Worm (Caenorhabditis elegans) whole organism, young adult: ENCODE results near the gene sri-69.

ENCODE experiments used
- ceh-100 ChIP-seq: fragments of 200-800 bp; sonication (Bioruptor generic); IDR thresholded peaks from 2 replicates; pipeline ENCODE4 v1.3.6; 2022; ENCODE audit warnings: missing genetic modification reagents, missing genetic modification characterization, missing compliant biosample characterization
- chd-7 ChIP-seq: sonication (generic microtip); optimal IDR thresholded peaks from 2 replicates; lab custom pipeline; 2016; ENCODE audit warnings: mild to moderate bottlenecking, missing genetic modification characterization, moderate library complexity, missing compliant biosample characterization
- efl-1 ChIP-seq: fragments of 150-350 bp; optimal IDR thresholded peaks from 2 replicates; lab custom pipeline; 2014; ENCODE audit warnings: missing biosample characterization, missing genetic modification reagents, missing genetic modification characterization
- lag-1 ChIP-seq: fragments of 200-800 bp; sonication (Bioruptor generic); IDR thresholded peaks from 2 replicates; pipeline ENCODE4 v1.3.6; 2022; ENCODE audit warnings: missing genetic modification reagents, missing genetic modification characterization, missing compliant biosample characterization
- pha-4 ChIP-seq: fragments of 150-350 bp; sonication (generic microtip); optimal IDR thresholded peaks from 2 replicates; lab custom pipeline; 2014; ENCODE audit warnings: missing biosample characterization, missing genetic modification reagents, missing genetic modification characterization
- snpc-1.1 ChIP-seq: sonication (generic microtip); optimal IDR thresholded peaks from 2 replicates; lab custom pipeline; 2017; ENCODE audit warnings: missing genetic modification characterization, mild to moderate bottlenecking, missing compliant biosample characterization, antibody characterized with exemption, moderate library complexity, missing genotype, missing genetic modification reagents; ENCODE audit not compliant: insufficient read depth
- snpc-3.4 ChIP-seq: sonication (generic microtip); optimal IDR thresholded peaks from 2 replicates; lab custom pipeline; 2017; ENCODE audit warnings: missing genetic modification characterization, mild to moderate bottlenecking, missing compliant biosample characterization, antibody characterized with exemption, moderate library complexity, missing genotype, missing genetic modification reagents
- unc-62 ChIP-seq: fragments of 150-350 bp; optimal IDR thresholded peaks from 2 replicates; lab custom pipeline; 2014; ENCODE audit warnings: missing biosample characterization, missing genetic modification reagents, missing genetic modification characterization
- ztf-3 ChIP-seq: fragments of 200-800 bp; sonication (Bioruptor generic); optimal IDR thresholded peaks from 2 replicates; lab custom pipeline; 2018; ENCODE audit warnings: mild to moderate bottlenecking, missing genetic modification characterization, missing compliant biosample characterization

DNA sequence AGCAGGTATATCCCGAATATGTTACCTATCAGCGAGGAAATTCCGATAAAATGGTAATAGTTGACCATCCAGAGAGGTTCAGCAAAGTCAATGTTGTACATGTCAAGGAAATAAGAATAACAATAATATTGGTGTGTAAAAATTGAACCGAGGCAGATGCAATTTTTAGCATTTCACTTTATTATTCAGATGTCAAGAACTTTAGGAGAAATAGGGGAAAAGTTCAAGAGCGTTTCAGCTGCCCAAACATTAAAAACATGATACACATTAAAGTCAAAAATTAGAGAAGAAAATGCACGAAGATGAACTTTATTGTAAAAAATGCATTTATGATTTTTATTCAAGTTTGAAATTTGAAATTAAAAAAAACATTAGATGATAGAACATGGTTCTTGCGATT is at the start of gene sri-69:
- TF ChIP-seq efl-1 (GFP tag; lab: Kevin White, UChicago), result no peak
- no peak for TF ChIP-seq ztf-3 (GFP tag; lab: Kevin White, UChicago)
- no peak for TF ChIP-seq pha-4
- TF ChIP-seq ceh-100 (GFP tag; lab: Robert Waterston, UW), result no peak
- TF ChIP-seq chd-7, result no peak
- TF ChIP-seq unc-62 (GFP tag; lab: Kevin White, UChicago), result no peak
- TF ChIP-seq snpc-1.1, result no peak
- TF ChIP-seq lag-1 (GFP tag; lab: Robert Waterston, UW), result no peak
- no peak for TF ChIP-seq snpc-3.4 (tag; lab: Kevin White, UChicago)
